Fruit fly (Drosophila melanogaster): ENCODE measurements around the gene Nelf-A.

Gene Nelf-A

DNA sequence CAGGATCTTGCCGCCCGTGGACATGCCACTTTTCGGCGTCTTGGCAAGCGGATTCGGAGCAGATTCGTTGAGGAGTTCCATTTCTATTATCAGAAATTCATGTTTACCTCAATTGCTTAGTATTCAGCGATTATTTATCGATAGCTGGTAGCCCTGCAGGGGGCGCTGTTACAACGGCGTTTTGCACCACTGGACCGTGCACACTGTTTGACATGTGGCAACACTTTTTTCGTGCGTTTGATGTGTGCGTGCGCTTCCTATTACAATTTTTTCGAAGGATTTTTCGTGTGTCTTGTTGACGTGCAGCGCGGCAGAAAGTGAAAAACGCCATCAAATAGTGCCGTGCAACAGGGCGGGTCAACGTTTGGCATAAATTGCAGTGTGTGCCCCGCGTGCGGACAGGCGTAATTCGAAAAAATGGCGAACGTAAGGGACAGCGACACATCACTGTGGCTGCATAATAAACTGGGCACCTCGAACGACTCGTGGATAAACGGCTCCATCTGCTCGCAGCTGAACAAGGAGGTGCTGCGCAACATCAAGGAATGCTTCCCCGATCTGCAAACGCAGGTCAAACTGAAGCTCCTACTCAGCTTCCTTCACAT lies at the start of gene Nelf-A, which contains the start of gene CG3337 (continued):
- TF ChIP-seq ase (GFP tag; IDR thresholded peaks at IDR 0.05) (0 out of 3 replicates have a peak, but pooled peaks have one; percentile 32), CG33557 (GFP tag; optimal IDR thresholded peaks at IDR 0.05) (peak; percentile 53), so (GFP tag; IDR thresholded peaks at IDR 0.05) (0 out of 3 replicates have a peak, but pooled peaks have one; percentile 19), Dip3 (GFP tag; optimal IDR thresholded peaks at IDR 0.05) (peak; percentile 79), Eip74EF (GFP tag; optimal IDR thresholded peaks at IDR 0.05) (no peak), Aef1 (GFP tag; IDR thresholded peaks at IDR 0.05) (peak; percentile 56; the same call in 2 of the 3 replicates), CG10321 (GFP tag; IDR thresholded peaks at IDR 0.05) (peak; percentile 41; the same call in 1 of the 2 replicates), CG17186 (GFP tag; optimal IDR thresholded peaks at IDR 0.05) (peak; percentile 94), CG10654 (GFP tag; optimal IDR thresholded peaks at IDR 0.05) (peak; percentile 62), CG7963 (GFP tag; IDR thresholded peaks at IDR 0.05; ENCODE audit: partially characterized antibody) (peak; percentile 76), CG6175 (GFP tag; IDR thresholded peaks at IDR 0.05) (peak; percentile 55; the same call in 1 of the 3 replicates), Max (GFP tag; optimal IDR thresholded peaks at IDR 0.05) (peak; percentile 83), CG4404 (GFP tag; IDR thresholded peaks at IDR 0.05) (peak; percentile 56), dpn (GFP tag; optimal IDR thresholded peaks at IDR 0.05) (peak; percentile 79 to 87), z (GFP tag; IDR thresholded peaks at IDR 0.05) (no peak), CG30431 (GFP tag; optimal IDR thresholded peaks at IDR 0.05) (peak; percentile 33), Awh (GFP tag; IDR thresholded peaks at IDR 0.05) (no peak), CG3847 (GFP tag; IDR thresholded peaks at IDR 0.05) (peak; percentile 93), pzg (GFP tag; optimal IDR thresholded peaks at IDR 0.05) (peak; percentile 97), pros (GFP tag; optimal IDR thresholded peaks at IDR 0.05) (no peak), Stat92E (GFP tag; optimal IDR thresholded peaks at IDR 0.05) (no peak), CG6765 (GFP tag; optimal IDR thresholded peaks at IDR 0.05) (peak; percentile 6), CG4617 (GFP tag; optimal IDR thresholded peaks at IDR 0.05; ENCODE audit: borderline replicate concordance) (peak; percentile 98), CG8388 (GFP tag; optimal IDR thresholded peaks at IDR 0.05) (no peak), gcm (GFP tag; optimal IDR thresholded peaks at IDR 0.05) (peak; percentile 24), Sry-β (GFP tag; optimal IDR thresholded peaks at IDR 0.05) (no peak), onecut (GFP tag; IDR thresholded peaks at IDR 0.05) (peak; percentile 64), Usf (GFP tag; optimal IDR thresholded peaks at IDR 0.05) (peak; percentile 21), CG5180 (GFP tag; optimal IDR thresholded peaks at IDR 0.05) (no peak), CG12219 (GFP tag; optimal IDR thresholded peaks at IDR 0.05) (no peak), CG42726 (GFP tag; IDR thresholded peaks at IDR 0.05; ENCODE audit: partially characterized antibody) (peak; percentile 94), usp (GFP tag; optimal IDR thresholded peaks at IDR 0.05) (no peak), CHES-1-like (GFP tag; optimal IDR thresholded peaks at IDR 0.05) (peak; percentile 91), grau (tag; optimal IDR thresholded peaks at IDR 0.05) (peak; percentile 65), wor (GFP tag; IDR thresholded peaks at IDR 0.05) (no peak), peb (GFP tag; IDR thresholded peaks at IDR 0.05) (no peak), Rfx (GFP tag; IDR thresholded peaks at IDR 0.05) (peak; percentile 92), CG10366 (GFP tag; IDR thresholded peaks at IDR 0.05) (peak; percentile 55), CTCF (GFP tag; optimal IDR thresholded peaks at IDR 0.05) (peak; percentile 97), CG7556 (GFP tag; optimal IDR thresholded peaks at IDR 0.05) (no peak), gfzf (GFP tag; optimal IDR thresholded peaks at IDR 0.05) (peak; percentile 39), Ptx1 (GFP tag; IDR thresholded peaks at IDR 0.05) (peak; percentile 67), fu2 (GFP tag; optimal IDR thresholded peaks at IDR 0.05) (peak; percentile 73), CG13123 (GFP tag; optimal IDR thresholded peaks at IDR 0.05) (peak; percentile 43), CG18011 (GFP tag; optimal IDR thresholded peaks at IDR 0.05) (peak; percentile 27), inv (GFP tag; IDR thresholded peaks at IDR 0.05; ENCODE audit: partially characterized antibody) (peak; percentile 80), B-H2 (GFP tag; optimal IDR thresholded peaks at IDR 0.05) (peak; percentile 79), chn (GFP tag; optimal IDR thresholded peaks at IDR 0.05) (peak; percentile 75), CG11560 (tag; IDR thresholded peaks at IDR 0.05) (peak; percentile 68; the same call in 2 of the 3 replicates), Rx (GFP tag; IDR thresholded peaks at IDR 0.05) (peak; percentile 59)
